Fruit fly (Drosophila melanogaster) whole organism, wandering third instar larva: ENCODE data around the gene CG12289.

Experiments used
- Abd-B ChIP-seq: fragments of >200 bp; optimal IDR thresholded peaks from 2 replicates; lab custom pipeline; 2017; ENCODE audit warnings: missing biosample characterization, missing genetic modification characterization
- CG32264 ChIP-seq: fragments of 200-800 bp; sonication (Bioruptor generic); optimal IDR thresholded peaks from 2 replicates; lab custom pipeline; 2016; ENCODE audit warnings: missing biosample characterization, missing genetic modification characterization
- CG9705 ChIP-seq: fragments of 200-800 bp; sonication (Bioruptor generic); optimal IDR thresholded peaks from 2 replicates; lab custom pipeline; 2018; ENCODE audit warnings: missing biosample characterization, mild to moderate bottlenecking, missing genetic modification characterization
- CrebA ChIP-seq: fragments of 200-800 bp; sonication (Bioruptor generic); optimal IDR thresholded peaks from 2 replicates; lab custom pipeline; 2016; ENCODE audit warnings: missing biosample characterization, mild to moderate bottlenecking, missing genetic modification characterization, borderline replicate concordance
- Dfd ChIP-seq: fragments of >200 bp; optimal IDR thresholded peaks from 2 replicates; lab custom pipeline; 2017; ENCODE audit warnings: missing biosample characterization, missing genetic modification characterization
- Dif ChIP-seq: fragments of 200-275, 200-300 bp; sonication (Bioruptor generic); optimal IDR thresholded peaks from 2 replicates; lab custom pipeline; 2018; ENCODE audit warnings: missing biosample characterization, missing genetic modification characterization; ENCODE audit not compliant: partially characterized antibody
- GATAd ChIP-seq: sonication (Bioruptor generic); optimal IDR thresholded peaks from 2 replicates; lab custom pipeline; 2016; ENCODE audit warnings: missing biosample characterization, missing genetic modification characterization
- HLH106 ChIP-seq: fragments of 200-800 bp; optimal IDR thresholded peaks from 3 replicates; lab custom pipeline; 2019; ENCODE audit warnings: missing biosample characterization, mild to moderate bottlenecking, missing genetic modification characterization, moderate library complexity
- Hnf4 ChIP-seq: fragments of 200-800 bp; sonication (Bioruptor generic); optimal IDR thresholded peaks from 2 replicates; lab custom pipeline; 2016; ENCODE audit warnings: missing biosample characterization, mild to moderate bottlenecking, missing genetic modification characterization
- Hr83 ChIP-seq: fragments of 200-300 bp; sonication (Bioruptor generic); optimal IDR thresholded peaks from 2 replicates; lab custom pipeline; 2016; ENCODE audit warnings: missing biosample characterization, mild to moderate bottlenecking, missing genetic modification characterization, moderate library complexity; ENCODE audit not compliant: poor library complexity, severe bottlenecking
- Jra ChIP-seq: sonication (Bioruptor generic); optimal IDR thresholded peaks from 2 replicates; lab custom pipeline; 2016; ENCODE audit warnings: missing biosample characterization, missing genetic modification characterization
- Mio ChIP-seq: sonication (Bioruptor generic); optimal IDR thresholded peaks from 2 replicates; lab custom pipeline; 2016; ENCODE audit warnings: missing biosample characterization, missing genetic modification characterization
- Myc ChIP-seq: fragments of >200 bp; optimal IDR thresholded peaks from 2 replicates; lab custom pipeline; 2017
- OdsH ChIP-seq: fragments of 200-800 bp; sonication (Bioruptor generic); optimal IDR thresholded peaks from 2 replicates; lab custom pipeline; 2016; ENCODE audit warnings: missing biosample characterization, mild to moderate bottlenecking, missing genetic modification characterization
- Rel ChIP-seq, 2 experiments: fragments of 200-800 bp; sonication (Bioruptor generic) in 1 of 2; optimal IDR thresholded peaks; 2 replicates in 1 of 2; 3 replicates in 1 of 2; lab custom pipeline; 2016 to 2019; ENCODE audit warnings: mild to moderate bottlenecking in 2 of 2, missing biosample characterization in 2 of 2, missing genetic modification characterization in 2 of 2, moderate library complexity in 1 of 2
- Sp1 ChIP-seq: fragments of 200-800 bp; sonication (Bioruptor generic); optimal IDR thresholded peaks from 3 replicates; lab custom pipeline; 2019; ENCODE audit warnings: missing biosample characterization, mild to moderate bottlenecking, missing genetic modification characterization, moderate library complexity
- Vsx2 ChIP-seq: fragments of 200-300, 225-300 bp; sonication (Bioruptor generic); optimal IDR thresholded peaks from 2 replicates; lab custom pipeline; 2018; ENCODE audit warnings: missing biosample characterization, missing genetic modification characterization; ENCODE audit not compliant: partially characterized antibody
- br ChIP-seq: fragments of 200-800 bp; sonication (Bioruptor generic); optimal IDR thresholded peaks from 2 replicates; lab custom pipeline; 2016; ENCODE audit warnings: missing biosample characterization, missing genetic modification characterization
- brk ChIP-seq: fragments of 200-800 bp; sonication (Bioruptor generic); optimal IDR thresholded peaks from 2 replicates; lab custom pipeline; 2016; ENCODE audit warnings: missing biosample characterization, mild to moderate bottlenecking, missing genetic modification characterization
- dmrt93B ChIP-seq: fragments of 200-800 bp; sonication (Bioruptor generic); optimal IDR thresholded peaks from 2 replicates; lab custom pipeline; 2018; ENCODE audit warnings: missing biosample characterization, mild to moderate bottlenecking, missing genetic modification characterization
- dsf ChIP-seq: sonication (Bioruptor generic); optimal IDR thresholded peaks from 2 replicates; lab custom pipeline; 2016; ENCODE audit warnings: missing biosample characterization, missing genetic modification characterization, borderline replicate concordance
- ey ChIP-seq: fragments of 200-800 bp; sonication (Bioruptor generic); optimal IDR thresholded peaks from 2 replicates; lab custom pipeline; 2016; ENCODE audit warnings: missing biosample characterization, missing genetic modification characterization
- foxo ChIP-seq, 2 experiments: fragments of 200-800 bp; sonication (Bioruptor generic); optimal IDR thresholded peaks; 2 replicates in 1 of 2; 3 replicates in 1 of 2; lab custom pipeline; 2016 to 2017; ENCODE audit warnings: missing biosample characterization in 2 of 2, missing genetic modification characterization in 2 of 2
- fru ChIP-seq: fragments of 200-800 bp; sonication (Bioruptor generic); optimal IDR thresholded peaks from 3 replicates; lab custom pipeline; 2016; ENCODE audit warnings: missing biosample characterization, mild to moderate bottlenecking, missing genetic modification characterization
- h ChIP-seq: fragments of 200-800 bp; sonication (Bioruptor generic); optimal IDR thresholded peaks from 3 replicates; lab custom pipeline; 2016; ENCODE audit warnings: missing biosample characterization, mild to moderate bottlenecking, missing genetic modification characterization
- jim ChIP-seq: fragments of 175-275, 200-325 bp; sonication (Bioruptor generic); optimal IDR thresholded peaks from 2 replicates; lab custom pipeline; 2016; ENCODE audit warnings: missing biosample characterization, mild to moderate bottlenecking, missing genetic modification characterization
- lola ChIP-seq: fragments of >200 bp; optimal IDR thresholded peaks from 2 replicates; lab custom pipeline; 2017; ENCODE audit warnings: missing biosample characterization, missing genetic modification characterization
- pan ChIP-seq: fragments of >200 bp; optimal IDR thresholded peaks from 2 replicates; lab custom pipeline; 2017
- psq ChIP-seq: fragments of 200-800 bp; sonication (Bioruptor generic); optimal IDR thresholded peaks from 3 replicates; lab custom pipeline; 2017; ENCODE audit warnings: missing biosample characterization, mild to moderate bottlenecking, missing genetic modification characterization, moderate library complexity
- rgr ChIP-seq: fragments of 200-800 bp; sonication (Bioruptor generic); optimal IDR thresholded peaks from 3 replicates; lab custom pipeline; 2016; ENCODE audit warnings: missing biosample characterization, mild to moderate bottlenecking, missing genetic modification characterization
- sage ChIP-seq: fragments of 200-800 bp; sonication (Bioruptor generic); optimal IDR thresholded peaks from 2 replicates; lab custom pipeline; 2016; ENCODE audit warnings: missing biosample characterization, mild to moderate bottlenecking, missing genetic modification characterization
- sv ChIP-seq: fragments of 200-800 bp; sonication (Bioruptor generic); optimal IDR thresholded peaks from 3 replicates; lab custom pipeline; 2016; ENCODE audit warnings: missing biosample characterization, missing genetic modification characterization
- tai ChIP-seq: sonication (Bioruptor generic); optimal IDR thresholded peaks from 2 replicates; lab custom pipeline; 2016; ENCODE audit warnings: missing biosample characterization, missing genetic modification characterization
- usp ChIP-seq: fragments of >200 bp; optimal IDR thresholded peaks from 2 replicates; lab custom pipeline; 2017; ENCODE audit warnings: missing biosample characterization, missing genetic modification characterization
- woc ChIP-seq: sonication (Bioruptor generic); optimal IDR thresholded peaks from 2 replicates; lab custom pipeline; 2016; ENCODE audit warnings: missing biosample characterization, mild to moderate bottlenecking, missing genetic modification characterization

The CG12289 gene

DNA sequence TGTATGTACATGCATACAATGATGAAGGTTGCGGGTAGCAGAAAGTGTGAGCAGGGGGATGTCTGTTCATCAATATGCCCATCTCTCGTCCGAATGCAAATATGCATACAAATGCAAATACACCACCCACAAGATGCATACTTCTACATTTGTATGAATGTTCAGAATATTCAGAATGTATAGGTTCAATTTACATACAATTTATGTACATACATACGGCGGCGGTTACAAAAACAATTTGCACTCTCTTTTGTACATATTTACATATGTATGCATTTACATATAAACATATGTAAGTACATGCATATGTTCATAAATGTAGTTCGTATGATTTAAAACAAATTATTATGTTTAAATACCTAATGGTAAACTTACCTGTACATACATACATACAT, 33.6 kb upstream of the CG12289 start:
- TF ChIP-seq CG9705 (GFP tag; lab: Kevin White, UChicago) (no peak), psq (GFP tag; lab: Kevin White, UChicago) (no peak), CrebA (no peak)

DNA sequence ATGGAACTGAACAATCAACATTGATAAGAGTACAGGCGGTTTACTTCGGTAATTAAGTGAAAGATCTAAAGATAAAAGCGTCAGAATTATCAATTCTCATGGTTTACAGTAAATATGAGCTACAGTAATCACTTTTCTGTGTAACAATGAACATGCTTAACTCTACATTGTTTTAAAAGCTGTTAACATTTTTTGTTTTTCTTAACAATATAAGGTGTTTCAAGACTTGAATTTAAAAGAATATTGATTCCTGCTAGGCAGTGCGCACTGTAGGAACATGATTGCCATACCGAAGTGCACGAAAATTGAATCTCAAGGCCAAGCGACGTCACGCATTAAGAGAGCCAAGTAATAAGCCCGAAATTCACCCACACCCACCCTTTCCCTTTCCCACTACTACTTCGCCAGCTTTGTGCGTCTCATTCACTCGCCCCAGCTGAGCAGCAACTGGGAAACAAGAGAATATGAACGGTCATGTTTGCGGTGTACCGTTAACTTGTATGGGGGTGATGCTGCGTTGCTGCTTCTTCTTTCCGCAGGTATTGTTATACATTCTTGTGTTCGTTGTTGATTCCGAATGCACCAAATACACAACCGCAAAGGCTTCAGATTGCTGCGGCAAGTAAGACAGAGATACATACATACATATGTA, 33.1 kb upstream of the CG12289 start:
- TF ChIP-seq foxo (GFP tag; optimal IDR thresholded peaks at IDR 0.05; lab: Kevin White, UChicago): peak in 1 of 2 experiments; percentile 94
- peak; percentile 93 for TF ChIP-seq Hnf4 (GFP tag; lab: Kevin White, UChicago)
- no peak for TF ChIP-seq Dfd (GFP tag; lab: Kevin White, UChicago)
- TF ChIP-seq ey (GFP tag; lab: Kevin White, UChicago): peak; percentile 93
- peak; percentile 94 for TF ChIP-seq fru (GFP tag; lab: Kevin White, UChicago)
- TF ChIP-seq Dif (GFP tag; lab: Kevin White, UChicago): no peak
- TF ChIP-seq CrebA: peak; percentile 18
- peak; percentile 92 for TF ChIP-seq HLH106 (tag; lab: Kevin White, UChicago)
- TF ChIP-seq sv (GFP tag; lab: Kevin White, UChicago): no peak
- TF ChIP-seq psq (GFP tag; lab: Kevin White, UChicago): peak; percentile 80
- peak; percentile 78 for TF ChIP-seq tai
- no peak for TF ChIP-seq pan (lab: Kevin White, UChicago)
- peak; percentile 76 for TF ChIP-seq woc (GFP tag; lab: Kevin White, UChicago)
- peak; percentile 71 for TF ChIP-seq dmrt93B (GFP tag; lab: Kevin White, UChicago)
- TF ChIP-seq lola: no peak
- no peak for TF ChIP-seq Rel (GFP tag; optimal IDR thresholded peaks at IDR 0.05; lab: Kevin White, UChicago)
- TF ChIP-seq Rel (tag; optimal IDR thresholded peaks at IDR 0.05; lab: Kevin White, UChicago): peak; percentile 73
- peak; percentile 85 for TF ChIP-seq Sp1 (GFP tag; lab: Kevin White, UChicago)
- peak; percentile 83 for TF ChIP-seq brk (GFP tag; lab: Kevin White, UChicago)
- peak; percentile 75 for TF ChIP-seq CG32264 (GFP tag; lab: Kevin White, UChicago)
- TF ChIP-seq sage (GFP tag; lab: Kevin White, UChicago): peak; percentile 38
- TF ChIP-seq Mio (GFP tag; lab: Kevin White, UChicago): peak; percentile 13
- no peak for TF ChIP-seq Myc
- TF ChIP-seq CG9705 (GFP tag; lab: Kevin White, UChicago): peak; percentile 73
- TF ChIP-seq Abd-B (GFP tag; lab: Kevin White, UChicago): no peak
- peak; percentile 95 for TF ChIP-seq h (GFP tag; lab: Kevin White, UChicago)
- TF ChIP-seq Hr83 (GFP tag; lab: Kevin White, UChicago): peak; percentile 45
- no peak for TF ChIP-seq dsf (GFP tag; lab: Kevin White, UChicago)
- TF ChIP-seq br (GFP tag; lab: Kevin White, UChicago): peak; percentile 89
- TF ChIP-seq OdsH (GFP tag; lab: Kevin White, UChicago): peak; percentile 92
- peak; percentile 64 for TF ChIP-seq Jra
- TF ChIP-seq rgr: peak; percentile 94
- no peak for TF ChIP-seq usp (GFP tag; lab: Kevin White, UChicago)
- TF ChIP-seq, all 38 proteins: peak for 23

- TF ChIP-seq Hr83 (GFP tag; lab: Kevin White, UChicago) (no peak), psq (GFP tag; lab: Kevin White, UChicago) (no peak), Vsx2 (no peak), tai (peak; percentile 11), rgr (no peak), Dif (GFP tag; lab: Kevin White, UChicago) (no peak)
Observed at dm6 chr3L:11490539-11490938, 32.3 kb upstream of the CG12289 start.

DNA sequence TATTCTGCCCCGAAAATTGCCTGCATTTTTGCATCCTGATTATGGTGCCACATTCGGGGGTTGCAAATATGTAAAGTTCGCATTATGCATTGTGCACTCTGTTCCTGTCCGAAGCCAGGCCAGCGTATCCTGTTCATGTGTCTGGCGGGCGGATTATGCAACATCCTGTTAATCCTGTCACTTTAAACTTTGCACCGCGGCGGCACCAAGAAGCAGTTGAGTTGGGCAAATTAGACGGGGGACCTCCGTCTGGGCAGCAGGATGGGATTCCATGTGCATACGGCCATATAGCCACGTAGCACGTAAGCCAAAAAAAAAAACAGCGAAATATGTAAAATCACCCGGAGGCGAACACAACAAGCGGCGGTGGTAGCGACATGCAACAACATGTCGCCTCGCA, 31.2 kb upstream of the CG12289 start:
- no peak for TF ChIP-seq jim (GFP tag; lab: Kevin White, UChicago)
- TF ChIP-seq foxo (GFP tag; optimal IDR thresholded peaks at IDR 0.05; lab: Kevin White, UChicago): no peak
- no peak for TF ChIP-seq h (GFP tag; lab: Kevin White, UChicago)
- no peak for TF ChIP-seq tai
- TF ChIP-seq dsf (GFP tag; lab: Kevin White, UChicago): no peak
- TF ChIP-seq rgr: no peak
- no peak for TF ChIP-seq lola
- no peak for TF ChIP-seq dmrt93B (GFP tag; lab: Kevin White, UChicago)
- TF ChIP-seq GATAd: no peak
- TF ChIP-seq Dif (GFP tag; lab: Kevin White, UChicago): no peak
- no peak for TF ChIP-seq brk (GFP tag; lab: Kevin White, UChicago)
- no peak for TF ChIP-seq pan (lab: Kevin White, UChicago)
- TF ChIP-seq usp (GFP tag; lab: Kevin White, UChicago): no peak
- no peak for TF ChIP-seq fru (GFP tag; lab: Kevin White, UChicago)
- no peak for TF ChIP-seq Jra
- no peak for TF ChIP-seq br (GFP tag; lab: Kevin White, UChicago)
- no peak for TF ChIP-seq Hr83 (GFP tag; lab: Kevin White, UChicago)
